Worm (Caenorhabditis elegans): Measurements from ENCODE around the gene K11H12.1.

DNA sequence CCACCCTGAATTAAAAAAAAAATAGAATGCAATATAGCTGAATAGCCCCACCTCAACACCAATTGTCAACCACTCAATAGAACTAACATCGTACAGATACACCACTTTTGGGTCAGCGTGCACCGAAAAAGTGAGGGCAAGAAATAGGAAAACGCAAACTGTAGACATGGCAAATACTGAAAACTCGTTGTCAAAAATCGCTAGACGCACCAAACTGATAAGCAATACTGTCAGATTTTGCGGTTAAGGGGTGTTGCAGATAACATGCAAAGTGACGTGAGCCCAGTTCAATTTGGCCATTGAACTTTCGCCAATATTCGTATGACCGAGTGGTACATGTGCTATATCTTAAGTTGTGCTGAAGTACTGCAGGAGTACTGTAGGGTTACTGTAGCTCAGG lies 20.1 kb upstream of the K11H12.1 start, which contains the start of gene K11H12.3:
- TF ChIP-seq zag-1 (tag; optimal IDR thresholded peaks at IDR 0.05) (no peak), unc-62 (GFP tag; optimal IDR thresholded peaks at IDR 0.05) (no peak), fkh-10 (GFP tag; optimal IDR thresholded peaks at IDR 0.05) (no peak), jun-1 (tag; optimal IDR thresholded peaks at IDR 0.05) (no peak), ceh-82 (tag; optimal IDR thresholded peaks at IDR 0.05) (no peak)
